Worm (Caenorhabditis elegans) whole organism, L1 larva: ENCODE results near the gene C12D12.3.

ENCODE experiments used
- F16B12.6 ChIP-seq: fragments of 150-350 bp; optimal IDR thresholded peaks from 2 replicates; lab custom pipeline; 2014; ENCODE audit warnings: missing biosample characterization, missing genetic modification characterization
- aha-1 ChIP-seq: fragments of 150-350 bp; optimal IDR thresholded peaks from 2 replicates; lab custom pipeline; 2014; ENCODE audit warnings: missing biosample characterization, missing genetic modification characterization
- aly-2 ChIP-seq: fragments of 150-350 bp; optimal IDR thresholded peaks from 2 replicates; lab custom pipeline; 2014; ENCODE audit warnings: missing biosample characterization, missing genetic modification characterization
- ama-1 ChIP-seq: fragments of 150-350 bp; optimal IDR thresholded peaks from 2 replicates; lab custom pipeline; 2014
- blmp-1 ChIP-seq: fragments of 150-350 bp; optimal IDR thresholded peaks from 2 replicates; lab custom pipeline; 2014; ENCODE audit warnings: missing biosample characterization, missing genetic modification characterization
- ceh-82 ChIP-seq, 3 experiments: fragments of 150-350 bp in 1 of 3; sonication (generic microtip) in 2 of 3; optimal IDR thresholded peaks; 2 replicates each; lab custom pipeline; 2014 to 2017; ENCODE audit warnings: missing biosample characterization in 3 of 3, missing genetic modification characterization in 3 of 3
- ces-1 ChIP-seq: fragments of 150-350 bp; optimal IDR thresholded peaks from 2 replicates; lab custom pipeline; 2014; ENCODE audit warnings: missing biosample characterization, missing genetic modification reagents, missing genetic modification characterization
- dpl-1 ChIP-seq, 3 experiments: fragments of 150-350 bp in 2 of 3; sonication (generic microtip) in 1 of 3; optimal IDR thresholded peaks; 2 replicates each; lab custom pipeline; 2014 to 2017; ENCODE audit warnings: missing biosample characterization in 3 of 3, missing genetic modification characterization in 3 of 3, missing genetic modification reagents in 3 of 3
- efl-1 ChIP-seq, 4 experiments: fragments of 150-350 bp; optimal IDR thresholded peaks in 3 of 4; peaks in 1 of 4; 1 replicate in 1 of 4; 2 replicates in 3 of 4; lab custom pipeline; 2014; ENCODE audit warnings: missing biosample characterization in 2 of 4, missing genetic modification characterization in 2 of 4, missing genetic modification reagents in 2 of 4
- egl-13 ChIP-seq: sonication (generic microtip); optimal IDR thresholded peaks from 2 replicates; lab custom pipeline; 2016; ENCODE audit warnings: missing genotype, missing genetic modification reagents, missing genetic modification characterization, missing compliant biosample characterization
- egl-27 ChIP-seq, 2 experiments: fragments of 150-350 bp in 1 of 2; sonication (generic microtip); optimal IDR thresholded peaks; 3 replicates each; lab custom pipeline; 2017 to 2018; ENCODE audit warnings: missing biosample characterization in 2 of 2, missing genetic modification characterization in 2 of 2, missing genetic modification reagents in 2 of 2
- elt-3 ChIP-seq, 6 experiments: fragments of 150-350 bp in 1 of 6; sonication (generic microtip); optimal IDR thresholded peaks; 2 replicates each; lab custom pipeline; 2017 to 2018; ENCODE audit warnings: missing biosample characterization in 6 of 6, missing genetic modification characterization in 6 of 6, inconsistent platforms in 1 of 6
- ets-5 ChIP-seq: fragments of 200-800 bp; sonication (Bioruptor generic); IDR thresholded peaks from 2 replicates; pipeline ENCODE4 v1.3.6; 2022; ENCODE audit warnings: missing genetic modification characterization, missing compliant biosample characterization
- fkh-10 ChIP-seq: sonication (generic microtip); optimal IDR thresholded peaks from 2 replicates; lab custom pipeline; 2017; ENCODE audit warnings: missing biosample characterization, missing genetic modification reagents, missing genetic modification characterization
- grh-1 ChIP-seq: fragments of 200-800 bp; sonication (Bioruptor generic); IDR thresholded peaks from 2 replicates; pipeline ENCODE4 v1.3.6; 2022; ENCODE audit warnings: missing genetic modification reagents, missing genetic modification characterization, missing compliant biosample characterization
- hpl-2 ChIP-seq: fragments of 150-350 bp; optimal IDR thresholded peaks from 2 replicates; lab custom pipeline; 2014; ENCODE audit warnings: missing biosample characterization, missing genetic modification reagents, missing genetic modification characterization
- irx-1 ChIP-seq: sonication (generic microtip); optimal IDR thresholded peaks from 2 replicates; lab custom pipeline; 2016; ENCODE audit warnings: missing genetic modification characterization, missing compliant biosample characterization
- jun-1 ChIP-seq: fragments of 150-350 bp; optimal IDR thresholded peaks from 2 replicates; lab custom pipeline; 2014; ENCODE audit warnings: missing biosample characterization, missing genetic modification reagents, missing genetic modification characterization
- lin-14 ChIP-seq: fragments of 200-800 bp; sonication (Bioruptor generic); optimal IDR thresholded peaks from 2 replicates; lab custom pipeline; 2018; ENCODE audit warnings: mild to moderate bottlenecking, missing genetic modification characterization, moderate library complexity, missing compliant biosample characterization
- lin-35 ChIP-seq, 2 experiments: fragments of 150-350 bp; optimal IDR thresholded peaks; 2 replicates each; lab custom pipeline; 2014; ENCODE audit warnings: missing biosample characterization in 2 of 2, missing genetic modification characterization in 2 of 2, missing genetic modification reagents in 2 of 2
- lin-39 ChIP-seq: fragments of 150-350 bp; optimal IDR thresholded peaks from 2 replicates; lab custom pipeline; 2014; ENCODE audit warnings: missing biosample characterization, missing genetic modification reagents, missing genetic modification characterization
- lir-3 ChIP-seq: sonication (generic microtip); optimal IDR thresholded peaks from 2 replicates; lab custom pipeline; 2016; ENCODE audit warnings: mild to moderate bottlenecking, missing genetic modification characterization, moderate library complexity, missing compliant biosample characterization; ENCODE audit not compliant: poor library complexity
- mdl-1 ChIP-seq, 2 experiments: fragments of 150-350 bp; optimal IDR thresholded peaks; 2 replicates each; lab custom pipeline; 2014 to 2017; ENCODE audit warnings: missing biosample characterization in 2 of 2, missing genetic modification characterization in 2 of 2, inconsistent platforms in 1 of 2
- mef-2 ChIP-seq: fragments of 150-350 bp; optimal IDR thresholded peaks from 2 replicates; lab custom pipeline; 2014; ENCODE audit warnings: missing biosample characterization, missing genetic modification characterization
- mep-1 ChIP-seq: fragments of 150-350 bp; optimal IDR thresholded peaks from 2 replicates; lab custom pipeline; 2014; ENCODE audit warnings: missing biosample characterization, missing genetic modification characterization
- nhr-11 ChIP-seq: fragments of 150-350 bp; optimal IDR thresholded peaks from 2 replicates; lab custom pipeline; 2014; ENCODE audit warnings: missing biosample characterization, missing genetic modification characterization
- nhr-47 ChIP-seq: sonication (generic microtip); optimal IDR thresholded peaks from 2 replicates; lab custom pipeline; 2016; ENCODE audit warnings: mild to moderate bottlenecking, missing genetic modification characterization, moderate library complexity, missing compliant biosample characterization
- nhr-71 ChIP-seq: sonication (generic microtip); optimal IDR thresholded peaks from 2 replicates; lab custom pipeline; 2016; ENCODE audit warnings: mild to moderate bottlenecking, missing genetic modification characterization, moderate library complexity, missing compliant biosample characterization
- nhr-76 ChIP-seq: sonication (generic microtip); optimal IDR thresholded peaks from 2 replicates; lab custom pipeline; 2017; ENCODE audit warnings: missing biosample characterization, missing genetic modification characterization
- nhr-77 ChIP-seq: fragments of 150-350 bp; optimal IDR thresholded peaks from 2 replicates; lab custom pipeline; 2014; ENCODE audit warnings: missing biosample characterization, missing genetic modification characterization
- nhr-85 ChIP-seq: sonication (generic microtip); peaks from one replicate; lab custom pipeline; 2016; ENCODE audit warnings: missing genetic modification characterization, inconsistent platforms, missing compliant biosample characterization
- nhr-90 ChIP-seq: sonication (generic microtip); optimal IDR thresholded peaks from 2 replicates; lab custom pipeline; 2016; ENCODE audit warnings: mild to moderate bottlenecking, missing genetic modification characterization, missing compliant biosample characterization; ENCODE audit not compliant: poor library complexity
- pqm-1 ChIP-seq: sonication (generic microtip); optimal IDR thresholded peaks from 3 replicates; lab custom pipeline; 2017; ENCODE audit warnings: missing biosample characterization, missing genetic modification characterization
- rnt-1 ChIP-seq: sonication (generic microtip); optimal IDR thresholded peaks from 2 replicates; lab custom pipeline; 2016; ENCODE audit warnings: mild to moderate bottlenecking, missing genetic modification characterization, moderate library complexity, missing compliant biosample characterization
- snpc-4 ChIP-seq: fragments of 150-350 bp; optimal IDR thresholded peaks from 2 replicates; lab custom pipeline; 2014; ENCODE audit warnings: missing biosample characterization, missing genetic modification characterization
- sptf-1 ChIP-seq: fragments of 150-350 bp; optimal IDR thresholded peaks from 2 replicates; lab custom pipeline; 2014; ENCODE audit warnings: missing biosample characterization, missing genetic modification characterization
- sup-37 ChIP-seq: fragments of 200-800 bp; sonication (Bioruptor generic); optimal IDR thresholded peaks from 2 replicates; lab custom pipeline; 2018; ENCODE audit warnings: mild to moderate bottlenecking, missing genetic modification characterization, missing compliant biosample characterization
- tbx-2 ChIP-seq: sonication (generic microtip); optimal IDR thresholded peaks from 2 replicates; lab custom pipeline; 2016; ENCODE audit warnings: missing genetic modification characterization, missing compliant biosample characterization
- xbp-1 ChIP-seq: sonication (generic microtip); optimal IDR thresholded peaks from 2 replicates; lab custom pipeline; 2016; ENCODE audit warnings: missing genetic modification characterization, missing compliant biosample characterization

The C12D12.3 gene

DNA sequence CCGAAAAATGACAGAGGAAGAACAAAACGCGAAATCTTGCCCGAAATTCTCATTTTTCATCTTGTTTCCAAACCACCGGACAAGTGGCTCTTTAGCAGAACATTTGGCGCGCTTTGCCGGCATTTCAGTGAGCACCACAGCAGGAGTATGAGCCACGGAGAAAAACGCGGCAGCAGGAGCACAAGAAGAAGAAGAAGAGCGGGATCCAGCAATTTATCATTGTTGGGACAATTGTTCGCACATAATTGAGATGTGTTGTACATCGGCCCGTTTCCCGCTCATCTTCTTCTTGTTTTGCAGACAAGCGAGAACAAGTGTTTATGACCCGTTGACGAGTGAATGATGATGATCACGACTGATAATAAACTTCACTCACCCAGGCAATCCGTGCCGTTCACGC, 33.5 kb upstream of the C12D12.3 start:
- peak; percentile 85 for TF ChIP-seq lin-14 (GFP tag; lab: Kevin White, UChicago)
- TF ChIP-seq mdl-1 (tag; optimal IDR thresholded peaks at IDR 0.05; lab: Kevin White, UChicago): no peak
- TF ChIP-seq F16B12.6 (tag; lab: Kevin White, UChicago): no peak
- no peak for TF ChIP-seq mef-2 (tag; lab: Kevin White, UChicago)
- no peak for TF ChIP-seq ces-1 (GFP tag; lab: Kevin White, UChicago)
- peak; percentile 47 for TF ChIP-seq nhr-71 (tag; lab: Kevin White, UChicago)
- TF ChIP-seq nhr-47 (tag; lab: Kevin White, UChicago): no peak
- no peak for TF ChIP-seq nhr-11
- no peak for TF ChIP-seq nhr-90
- TF ChIP-seq efl-1 (optimal IDR thresholded peaks at IDR 0.05; lab: Kevin White, UChicago): no peak
- TF ChIP-seq efl-1 (GFP tag; optimal IDR thresholded peaks at IDR 0.05 in 1 of 2; lab: Kevin White, UChicago): no peak
- no peak for TF ChIP-seq irx-1 (tag; lab: Kevin White, UChicago)
- no peak for TF ChIP-seq nhr-76 (tag; lab: Kevin White, UChicago)
- TF ChIP-seq egl-27 (tag; optimal IDR thresholded peaks at IDR 0.05; lab: Kevin White, UChicago): no peak
- peak; percentile 62 for TF ChIP-seq rnt-1
- no peak for TF ChIP-seq hpl-2 (GFP tag; lab: Kevin White, UChicago)
- TF ChIP-seq pqm-1 (tag; lab: Kevin White, UChicago): no peak
- no peak for TF ChIP-seq ceh-82 (tag; optimal IDR thresholded peaks at IDR 0.05; lab: Kevin White, UChicago)
- TF ChIP-seq fkh-10 (GFP tag; lab: Kevin White, UChicago): no peak
- no peak for TF ChIP-seq nhr-77 (tag; lab: Kevin White, UChicago)
- TF ChIP-seq lir-3 (tag; lab: Kevin White, UChicago): no peak
- no peak for TF ChIP-seq mep-1 (tag; lab: Kevin White, UChicago)
- no peak for TF ChIP-seq xbp-1
- no peak for TF ChIP-seq sptf-1
- no peak for TF ChIP-seq aly-2 (tag; lab: Kevin White, UChicago)
- no peak for TF ChIP-seq sup-37 (GFP tag; lab: Kevin White, UChicago)
- TF ChIP-seq elt-3 (tag; optimal IDR thresholded peaks at IDR 0.05; lab: Kevin White, UChicago): no peak
- TF ChIP-seq snpc-4: no peak
- TF ChIP-seq lin-35 (GFP tag; optimal IDR thresholded peaks at IDR 0.05; lab: Kevin White, UChicago): no peak
- peak; percentile 15 for TF ChIP-seq lin-39 (tag; lab: Kevin White, UChicago)
- TF ChIP-seq egl-13 (tag; lab: Kevin White, UChicago): no peak

DNA sequence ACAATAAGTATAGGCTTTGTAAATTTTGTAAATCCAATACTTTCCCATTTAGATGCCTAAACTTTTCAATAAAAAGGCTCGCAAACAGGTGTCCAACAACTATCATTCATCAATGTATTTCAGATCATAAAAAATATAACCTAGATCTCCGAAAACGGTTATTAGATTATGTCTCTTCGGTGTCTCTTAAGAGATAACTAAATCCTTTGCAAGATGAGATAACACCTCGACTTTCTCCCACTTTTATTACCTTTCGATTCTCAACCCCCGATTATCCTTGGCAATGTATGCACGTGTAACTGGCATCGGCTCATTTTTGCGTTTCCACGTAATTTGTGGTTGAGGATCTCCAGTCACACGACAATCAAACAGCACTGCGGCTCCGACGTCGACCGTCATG, 27.0 kb upstream of the C12D12.3 start:
- TF ChIP-seq dpl-1 (GFP tag; optimal IDR thresholded peaks at IDR 0.05; lab: Kevin White, UChicago) (no peak), blmp-1 (tag; lab: Kevin White, UChicago) (peak; percentile 43)
- TF ChIP-seq, all 84 proteins: peak for 1

DNA sequence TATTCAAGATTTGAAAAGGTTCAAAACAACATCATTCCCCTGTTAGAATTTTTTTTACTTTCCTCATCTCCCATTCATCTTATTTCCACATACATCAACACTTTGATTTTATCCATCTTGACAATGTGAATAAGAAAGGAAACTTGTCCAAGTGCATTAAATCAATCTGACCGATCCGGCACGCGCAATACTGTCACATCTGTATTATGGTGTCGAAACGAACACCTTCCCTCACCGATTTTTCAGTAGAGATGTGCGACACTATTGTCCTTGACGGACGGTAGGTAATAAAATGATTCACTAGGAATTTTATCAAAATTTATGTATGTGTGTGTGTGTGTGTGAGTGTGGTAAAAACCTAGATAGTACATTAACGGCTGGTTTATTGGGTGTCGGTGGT, 25.2 kb upstream of the C12D12.3 start:
- TF ChIP-seq grh-1: no peak
- peak; percentile 41 for TF ChIP-seq blmp-1 (tag; lab: Kevin White, UChicago)
- TF ChIP-seq ets-5 (GFP tag; lab: Robert Waterston, UW): no peak
- no peak for TF ChIP-seq aha-1
- no peak for TF ChIP-seq xbp-1
- TF ChIP-seq lin-14 (GFP tag; lab: Kevin White, UChicago): peak; percentile 29
- no peak for TF ChIP-seq jun-1
- peak; percentile 71 for TF ChIP-seq nhr-85 (tag; lab: Kevin White, UChicago)
- no peak for TF ChIP-seq fkh-10 (GFP tag; lab: Kevin White, UChicago)
- TF ChIP-seq ama-1 (lab: Kevin White, UChicago): no peak
- TF ChIP-seq nhr-90: no peak
- no peak for TF ChIP-seq tbx-2
- TF ChIP-seq mep-1 (tag; lab: Kevin White, UChicago): peak; percentile 15
